Fruit fly (Drosophila melanogaster): ENCODE measurements around the gene sens-2.
A peak's percentile ranks its signal among the peaks of the same experiment; 100 is the strongest.

The sens-2 gene

dm6 chr2L:6787973-6788368 is 33.8 kb upstream of the sens-2 start (continued):
- TF ChIP-seq tna (GFP tag; IDR thresholded peaks at IDR 0.05; ENCODE audit: partially characterized antibody): no peak
- TF ChIP-seq dan (GFP tag; IDR thresholded peaks at IDR 0.05): no peak
- peak; percentile 66 for TF ChIP-seq Ssrp (tag; optimal IDR thresholded peaks at IDR 0.05)
- peak; percentile 55 for TF ChIP-seq Atf-2 (GFP tag; optimal IDR thresholded peaks at IDR 0.05)
- TF ChIP-seq fru (optimal IDR thresholded peaks at IDR 0.05): no peak
- TF ChIP-seq HLH54F (GFP tag; optimal IDR thresholded peaks at IDR 0.05): peak; percentile 15
- no peak for TF ChIP-seq CG16779 (GFP tag; IDR thresholded peaks at IDR 0.05)
- TF ChIP-seq Myb (GFP tag; optimal IDR thresholded peaks at IDR 0.05): peak; percentile 20
- TF ChIP-seq CG5245 (GFP tag; optimal IDR thresholded peaks at IDR 0.05): no peak
- no peak for TF ChIP-seq CG3838 (GFP tag; optimal IDR thresholded peaks at IDR 0.05)
- no peak for TF ChIP-seq pnt (GFP tag; optimal IDR thresholded peaks at IDR 0.05)
- TF ChIP-seq Oli (tag; optimal IDR thresholded peaks at IDR 0.05): peak; percentile 75
- TF ChIP-seq CG6175 (GFP tag; IDR thresholded peaks at IDR 0.05): no peak
- peak; percentile 18 to 46 for TF ChIP-seq Pdp1 (GFP tag; optimal IDR thresholded peaks at IDR 0.05)
- peak; percentile 56; the same call in 1 of the 2 replicates for TF ChIP-seq ara (GFP tag; IDR thresholded peaks at IDR 0.05)
- no peak for TF ChIP-seq ham (GFP tag; IDR thresholded peaks at IDR 0.05)
- TF ChIP-seq chif (GFP tag; optimal IDR thresholded peaks at IDR 0.05): peak; percentile 46 to 81
- no peak for TF ChIP-seq CG7745 (tag; optimal IDR thresholded peaks at IDR 0.05)
- peak; percentile 37; the same call in 1 of the 2 replicates for TF ChIP-seq Taf1 (GFP tag; IDR thresholded peaks at IDR 0.05)
- peak; percentile 68 for TF ChIP-seq slbo (GFP tag; IDR thresholded peaks at IDR 0.05)
- peak; percentile 41 for TF ChIP-seq salm (tag; optimal IDR thresholded peaks at IDR 0.05)
- no peak for TF ChIP-seq lab (GFP tag; optimal IDR thresholded peaks at IDR 0.05)
- peak; percentile 60 for TF ChIP-seq Hsf (GFP tag; optimal IDR thresholded peaks at IDR 0.05)
- peak; percentile 81 for TF ChIP-seq gem (tag; optimal IDR thresholded peaks at IDR 0.05)
- TF ChIP-seq zen2 (GFP tag; IDR thresholded peaks at IDR 0.05; ENCODE audit: partially characterized antibody): no peak
- TF ChIP-seq pum (GFP tag; optimal IDR thresholded peaks at IDR 0.05): peak; percentile 32
- no peak for TF ChIP-seq hth (optimal IDR thresholded peaks at IDR 0.05)
- no peak for TF ChIP-seq CG11456 (GFP tag; IDR thresholded peaks at IDR 0.05)
- peak; percentile 43 for TF ChIP-seq en (GFP tag; optimal IDR thresholded peaks at IDR 0.05)
- no peak for TF ChIP-seq CG6683 (GFP tag; optimal IDR thresholded peaks at IDR 0.05)
- no peak for TF ChIP-seq CG14860 (GFP tag; IDR thresholded peaks at IDR 0.05; ENCODE audit: partially characterized antibody)
- peak; percentile 36 for TF ChIP-seq Dad (GFP tag; optimal IDR thresholded peaks at IDR 0.05)
- peak; percentile 69 for TF ChIP-seq az2 (GFP tag; optimal IDR thresholded peaks at IDR 0.05)
- TF ChIP-seq CG8944 (GFP tag; optimal IDR thresholded peaks at IDR 0.05): no peak
- TF ChIP-seq Dll (GFP tag; IDR thresholded peaks at IDR 0.05; ENCODE audit: partially characterized antibody): no peak
- no peak for TF ChIP-seq sqz (GFP tag; optimal IDR thresholded peaks at IDR 0.05)
- TF ChIP-seq gfzf (GFP tag; optimal IDR thresholded peaks at IDR 0.05): no peak
- no peak for TF ChIP-seq CG1832 (GFP tag; optimal IDR thresholded peaks at IDR 0.05)
- TF ChIP-seq Bdp1 (GFP tag; optimal IDR thresholded peaks at IDR 0.05): no peak
- no peak for TF ChIP-seq gro (GFP tag; optimal IDR thresholded peaks at IDR 0.05)
- TF ChIP-seq CG18262 (tag; optimal IDR thresholded peaks at IDR 0.05): peak; percentile 69
- TF ChIP-seq CG12659 (GFP tag; optimal IDR thresholded peaks at IDR 0.05): peak; percentile 8
- TF ChIP-seq CG4424 (GFP tag; optimal IDR thresholded peaks at IDR 0.05): peak; percentile 54
- TF ChIP-seq Dek (tag; optimal IDR thresholded peaks at IDR 0.05): peak; percentile 25
- peak; percentile 14 for TF ChIP-seq ab (GFP tag; optimal IDR thresholded peaks at IDR 0.05)
- peak in 1 of 2 experiments; percentile 75 for TF ChIP-seq Eip74EF (GFP tag; optimal IDR thresholded peaks at IDR 0.05)
- no peak for TF ChIP-seq CG33557 (GFP tag; optimal IDR thresholded peaks at IDR 0.05)
- no peak for TF ChIP-seq pita (GFP tag; optimal IDR thresholded peaks at IDR 0.05)
- TF ChIP-seq CTCF (GFP tag; optimal IDR thresholded peaks at IDR 0.05): no peak
- TF ChIP-seq CG10462 (GFP tag; optimal IDR thresholded peaks at IDR 0.05): peak; percentile 5
- no peak for TF ChIP-seq HLHmδ (GFP tag; optimal IDR thresholded peaks at IDR 0.05)
- TF ChIP-seq vfl (GFP tag; optimal IDR thresholded peaks at IDR 0.05): no peak
- no peak for TF ChIP-seq yki (optimal IDR thresholded peaks at IDR 0.05)

Data from whole organism, embryonic.